Fruit fly (Drosophila melanogaster): ENCODE data around the gene CG14989.

DNA sequence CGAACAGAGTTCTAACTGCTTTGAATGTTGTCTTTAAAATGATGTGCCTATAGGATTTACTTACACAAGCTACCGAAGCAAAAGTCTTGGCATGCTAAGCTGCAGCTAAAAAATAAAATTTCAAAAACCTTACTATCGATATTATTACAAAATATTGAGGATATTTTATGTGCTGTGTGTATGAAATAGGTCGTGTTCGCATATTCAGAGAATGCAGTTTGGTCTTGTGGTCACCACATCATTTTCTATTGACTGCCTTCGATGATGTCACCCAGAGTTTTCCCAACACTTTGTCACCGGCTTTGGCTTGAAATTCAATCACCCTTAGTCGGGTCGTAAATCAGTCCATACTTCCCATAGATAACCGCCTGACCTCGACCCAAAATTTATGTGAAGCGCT is 39.7 kb upstream of the CG14989 start, which contains the start of gene Dpy-30L2:
- TF ChIP-seq CG4496 (GFP tag; IDR thresholded peaks at IDR 0.05) (no peak), Pif1A (GFP tag; optimal IDR thresholded peaks at IDR 0.05) (no peak), EcR (GFP tag; optimal IDR thresholded peaks at IDR 0.05) (no peak), rn (GFP tag; IDR thresholded peaks at IDR 0.05) (no peak), CG17806 (tag; optimal IDR thresholded peaks at IDR 0.05) (no peak), fd96Ca (GFP tag; IDR thresholded peaks at IDR 0.05) (no peak), CG34367 (tag; optimal IDR thresholded peaks at IDR 0.05) (no peak), CG10348 (GFP tag; IDR thresholded peaks at IDR 0.05) (no peak), CG8301 (tag; optimal IDR thresholded peaks at IDR 0.05) (no peak)

All from whole organism, pupa.